Fruit fly (Drosophila melanogaster): Measurements from ENCODE around the gene Cse1.

The Cse1 gene

dm6 chr2L:16817421-16818101 lies 7.4 kb downstream of the Cse1 start:
- TF ChIP-seq psq (optimal IDR thresholded peaks at IDR 0.05) (no peak), Myc (optimal IDR thresholded peaks at IDR 0.05) (no peak), h (optimal IDR thresholded peaks at IDR 0.05) (no peak)

- TF ChIP-seq ttk (optimal IDR thresholded peaks at IDR 0.05) (no peak), psq (optimal IDR thresholded peaks at IDR 0.05) (no peak), Sin3A (optimal IDR thresholded peaks at IDR 0.05) (no peak)
Measured at dm6 chr2L:16816750-16817087, 8.3 kb downstream of the Cse1 start.

dm6 chr2L:16815989-16816749 lies 8.8 kb downstream of the Cse1 start, which contains the start of gene mdy:
Gene mdy, plus strand, starts transcription at chr2L:16816660.
- no peak for TF ChIP-seq insv (optimal IDR thresholded peaks at IDR 0.05)
- TF ChIP-seq h (optimal IDR thresholded peaks at IDR 0.05): no peak
- no peak for TF ChIP-seq Myc (optimal IDR thresholded peaks at IDR 0.05)
- no peak for TF ChIP-seq ttk (optimal IDR thresholded peaks at IDR 0.05)
- TF ChIP-seq Sin3A (optimal IDR thresholded peaks at IDR 0.05): no peak

- TF ChIP-seq Myc (optimal IDR thresholded peaks at IDR 0.05) (no peak), Sin3A (optimal IDR thresholded peaks at IDR 0.05) (no peak), psq (optimal IDR thresholded peaks at IDR 0.05) (no peak), insv (optimal IDR thresholded peaks at IDR 0.05) (no peak), h (optimal IDR thresholded peaks at IDR 0.05) (no peak), ttk (optimal IDR thresholded peaks at IDR 0.05) (no peak)
Measured at dm6 chr2L:16808752-16809151, 16.3 kb downstream of the Cse1 start.

dm6 chr2L:16804376-16804934 lies 20.6 kb downstream of the Cse1 start, which contains the start of gene CG13272:
Gene CG13272, plus strand, starts transcription at chr2L:16804884.
- TF ChIP-seq psq (optimal IDR thresholded peaks at IDR 0.05) (no peak), insv (optimal IDR thresholded peaks at IDR 0.05) (no peak), h (optimal IDR thresholded peaks at IDR 0.05) (no peak)

- no peak for TF ChIP-seq ttk (optimal IDR thresholded peaks at IDR 0.05)
- TF ChIP-seq Sin3A (optimal IDR thresholded peaks at IDR 0.05): no peak
- no peak for TF ChIP-seq Myc (optimal IDR thresholded peaks at IDR 0.05)
- TF ChIP-seq psq (optimal IDR thresholded peaks at IDR 0.05): no peak
- TF ChIP-seq h (optimal IDR thresholded peaks at IDR 0.05): no peak
- no peak for TF ChIP-seq insv (optimal IDR thresholded peaks at IDR 0.05)
Measured at dm6 chr2L:16803638-16804037, 21.4 kb downstream of the Cse1 start.

- no peak for TF ChIP-seq h (optimal IDR thresholded peaks at IDR 0.05)
- TF ChIP-seq Sin3A (optimal IDR thresholded peaks at IDR 0.05): no peak
- TF ChIP-seq insv (optimal IDR thresholded peaks at IDR 0.05): no peak
- no peak for TF ChIP-seq Myc (optimal IDR thresholded peaks at IDR 0.05)
- TF ChIP-seq psq (optimal IDR thresholded peaks at IDR 0.05): no peak
- TF ChIP-seq ttk (optimal IDR thresholded peaks at IDR 0.05): no peak
Measured at dm6 chr2L:16801578-16802152, 23.3 kb downstream of the Cse1 start.

- TF ChIP-seq ttk (optimal IDR thresholded peaks at IDR 0.05): no peak
- no peak for TF ChIP-seq psq (optimal IDR thresholded peaks at IDR 0.05)
- TF ChIP-seq Sin3A (optimal IDR thresholded peaks at IDR 0.05): no peak
- TF ChIP-seq Myc (optimal IDR thresholded peaks at IDR 0.05): no peak
- no peak for TF ChIP-seq h (optimal IDR thresholded peaks at IDR 0.05)
- TF ChIP-seq insv (optimal IDR thresholded peaks at IDR 0.05): no peak
Measured at dm6 chr2L:16799496-16799895, 25.5 kb downstream of the Cse1 start.

- TF ChIP-seq insv (optimal IDR thresholded peaks at IDR 0.05): no peak
- TF ChIP-seq Sin3A (optimal IDR thresholded peaks at IDR 0.05): no peak
- no peak for TF ChIP-seq Myc (optimal IDR thresholded peaks at IDR 0.05)
- TF ChIP-seq ttk (optimal IDR thresholded peaks at IDR 0.05): no peak
- no peak for TF ChIP-seq psq (optimal IDR thresholded peaks at IDR 0.05)
- no peak for TF ChIP-seq h (optimal IDR thresholded peaks at IDR 0.05)
Measured at dm6 chr2L:16798705-16799104, 26.3 kb downstream of the Cse1 start, which contains the start of gene Ugt37D1. Gene Ugt37D1, plus strand, starts transcription at chr2L:16799025.

- TF ChIP-seq insv (optimal IDR thresholded peaks at IDR 0.05) (no peak), ttk (optimal IDR thresholded peaks at IDR 0.05) (no peak), psq (optimal IDR thresholded peaks at IDR 0.05) (no peak), Myc (optimal IDR thresholded peaks at IDR 0.05) (no peak), h (optimal IDR thresholded peaks at IDR 0.05) (no peak), Sin3A (optimal IDR thresholded peaks at IDR 0.05) (no peak)
Measured at dm6 chr2L:16796104-16796645, 28.8 kb downstream of the Cse1 start, which contains the start of gene Ugt37E1. Gene Ugt37E1, plus strand, starts transcription at chr2L:16796595.

- no peak for TF ChIP-seq insv (optimal IDR thresholded peaks at IDR 0.05)
- no peak for TF ChIP-seq ttk (optimal IDR thresholded peaks at IDR 0.05)
Measured at dm6 chr2L:16793970-16794369, 31.0 kb downstream of the Cse1 start, which contains the start of gene Ugt37C2. Gene Ugt37C2, plus strand, starts transcription at chr2L:16794211.

dm6 chr2L:16791345-16791744 lies 33.7 kb downstream of the Cse1 start, which contains the start of gene CG17928:
Gene CG17928, plus strand, starts transcription at chr2L:16791568.
- TF ChIP-seq h (optimal IDR thresholded peaks at IDR 0.05): no peak
- TF ChIP-seq insv (optimal IDR thresholded peaks at IDR 0.05): no peak
- no peak for TF ChIP-seq Myc (optimal IDR thresholded peaks at IDR 0.05)
- no peak for TF ChIP-seq Sin3A (optimal IDR thresholded peaks at IDR 0.05)
- TF ChIP-seq psq (optimal IDR thresholded peaks at IDR 0.05): no peak
- TF ChIP-seq ttk (optimal IDR thresholded peaks at IDR 0.05): no peak
